Fruit fly (Drosophila melanogaster): ENCODE measurements around the gene CG17806.
A peak's percentile ranks its signal among the peaks of the same experiment; 100 is the strongest.

CG17806 gene

dm6 chr3R:17759773-17760476, 43.1 kb downstream of the CG17806 start:
- TF ChIP-seq cnc (optimal IDR thresholded peaks at IDR 0.05) (no peak), CG5204 (GFP tag; optimal IDR thresholded peaks at IDR 0.05) (peak; percentile 11), kay (GFP tag; ENCODE audit: borderline replicate concordance) (peak; percentile 56), toe (GFP tag; optimal IDR thresholded peaks at IDR 0.05) (no peak), Mnt (GFP tag; optimal IDR thresholded peaks at IDR 0.05) (no peak), Clk (GFP tag; optimal IDR thresholded peaks at IDR 0.05) (no peak), CG12768 (GFP tag; optimal IDR thresholded peaks at IDR 0.05) (no peak), cic (GFP tag; optimal IDR thresholded peaks at IDR 0.05) (peak; percentile 3), CG7045 (GFP tag; optimal IDR thresholded peaks at IDR 0.05) (no peak), tj (GFP tag; optimal IDR thresholded peaks at IDR 0.05) (peak; percentile 12), pad (GFP tag; optimal IDR thresholded peaks at IDR 0.05) (no peak), CG33017 (tag; optimal IDR thresholded peaks at IDR 0.05) (no peak)

- TF ChIP-seq CG7101 (tag; optimal IDR thresholded peaks at IDR 0.05) (peak; percentile 4), ovo (GFP tag; optimal IDR thresholded peaks at IDR 0.05) (peak; percentile 24), tj (GFP tag; optimal IDR thresholded peaks at IDR 0.05) (no peak), CG33017 (tag; optimal IDR thresholded peaks at IDR 0.05) (peak; percentile 25), bab1 (GFP tag; optimal IDR thresholded peaks at IDR 0.05) (no peak), cic (GFP tag; optimal IDR thresholded peaks at IDR 0.05) (peak; percentile 42), CG5204 (GFP tag; optimal IDR thresholded peaks at IDR 0.05) (no peak), Crg-1 (GFP tag; optimal IDR thresholded peaks at IDR 0.05) (no peak), CG14711 (tag; optimal IDR thresholded peaks at IDR 0.05) (no peak), Mnt (GFP tag; optimal IDR thresholded peaks at IDR 0.05) (peak; percentile 50), kay (GFP tag; ENCODE audit: borderline replicate concordance) (peak; percentile 72), cnc (optimal IDR thresholded peaks at IDR 0.05) (no peak)
Measured at dm6 chr3R:17758905-17759304, 44.2 kb downstream of the CG17806 start.

Measured in whole organism, adult.